Worm (Caenorhabditis elegans): ENCODE measurements around the gene ZC262.7.

ZC262.7 gene

DNA sequence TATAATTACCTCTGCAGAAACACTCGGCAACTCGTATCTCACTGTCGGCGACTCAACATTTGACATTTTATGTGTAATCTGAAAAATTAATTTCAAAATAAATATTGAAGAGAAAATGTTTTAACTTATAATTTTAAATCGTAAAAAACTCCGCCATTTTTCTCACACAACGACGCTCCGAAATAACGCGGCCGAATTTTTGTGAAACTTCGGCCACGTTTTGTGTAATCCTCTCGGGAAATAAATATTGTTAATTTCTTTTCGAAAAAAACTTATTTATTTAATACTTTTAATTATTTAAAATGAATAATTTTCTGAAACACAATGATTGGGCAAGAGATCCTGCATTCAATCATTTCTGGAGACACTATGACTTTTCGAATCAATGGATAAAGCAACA lies 36.8 kb downstream of the ZC262.7 start, which contains the start of the genes F10E9.7 and F10E9.5 (continued):
- TF ChIP-seq blmp-1 (tag; optimal IDR thresholded peaks at IDR 0.05) (peak; percentile 88), ama-1 (optimal IDR thresholded peaks at IDR 0.05) (no peak), mdl-1 (tag; optimal IDR thresholded peaks at IDR 0.05) (peak in 1 of 2 experiments; percentile 75), fkh-10 (GFP tag; optimal IDR thresholded peaks at IDR 0.05) (no peak), lir-3 (tag; optimal IDR thresholded peaks at IDR 0.05; ENCODE audit: poor library complexity) (peak; percentile 98), lin-14 (GFP tag; optimal IDR thresholded peaks at IDR 0.05) (peak; percentile 97), nhr-90 (tag; optimal IDR thresholded peaks at IDR 0.05; ENCODE audit: poor library complexity) (peak; percentile 98), pqm-1 (tag; optimal IDR thresholded peaks at IDR 0.05) (no peak), ceh-63 (GFP tag; optimal IDR thresholded peaks at IDR 0.05) (peak; percentile 79), nhr-71 (tag; optimal IDR thresholded peaks at IDR 0.05) (peak; percentile 97), tlp-1 (tag; optimal IDR thresholded peaks at IDR 0.05) (no peak)

DNA sequence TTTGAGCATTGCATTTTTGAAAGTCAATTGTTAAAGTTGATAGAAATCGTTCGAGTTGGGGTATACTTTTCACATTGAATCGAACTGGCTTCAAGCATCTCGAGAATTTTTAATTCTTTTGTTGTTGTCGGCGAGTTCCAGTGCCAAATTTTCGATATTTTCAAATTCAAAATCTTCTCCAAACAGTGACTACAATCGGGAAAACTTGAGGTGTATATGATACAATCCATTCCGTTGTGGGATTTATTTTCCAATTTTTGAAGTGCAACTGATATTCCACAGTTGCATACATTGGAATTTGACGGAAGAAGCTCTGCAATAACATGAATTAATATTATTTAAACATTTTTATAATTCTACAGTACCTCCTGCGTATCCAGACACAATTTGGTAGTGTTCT lies 38.3 kb downstream of the ZC262.7 start:
- TF ChIP-seq tlp-1 (tag; optimal IDR thresholded peaks at IDR 0.05): no peak
- no peak for TF ChIP-seq tbx-2 (tag; optimal IDR thresholded peaks at IDR 0.05)
- no peak for TF ChIP-seq ceh-8 (GFP tag; optimal IDR thresholded peaks at IDR 0.05)

DNA sequence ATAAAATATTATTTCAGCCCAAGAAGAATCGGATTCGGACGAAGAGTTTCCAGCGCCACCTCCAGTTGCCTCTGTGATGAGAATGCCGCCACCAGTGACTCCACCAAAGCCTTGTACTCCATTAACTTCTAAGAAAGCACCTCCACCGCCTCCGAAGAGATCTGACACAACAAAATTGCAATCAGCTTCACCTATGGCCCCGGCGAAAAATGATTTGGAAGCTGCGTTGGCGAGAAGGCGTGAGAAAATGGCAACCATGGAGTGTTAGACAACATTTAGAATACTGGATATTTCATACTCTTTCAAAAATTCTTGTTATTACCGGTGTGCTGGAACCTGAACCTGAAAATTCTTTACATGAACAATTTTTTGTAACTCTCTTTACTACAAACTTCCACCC lies 38.8 kb downstream of the ZC262.7 start:
- TF ChIP-seq unc-98 (GFP tag; IDR thresholded peaks at IDR 0.05): no peak
- TF ChIP-seq ceh-82 (tag; optimal IDR thresholded peaks at IDR 0.05): no peak
- no peak for TF ChIP-seq unc-130 (tag; optimal IDR thresholded peaks at IDR 0.05)
- TF ChIP-seq mdl-1 (tag; optimal IDR thresholded peaks at IDR 0.05): no peak
- no peak for TF ChIP-seq hpl-2 (GFP tag; optimal IDR thresholded peaks at IDR 0.05)
- TF ChIP-seq C34B4.2 (tag; optimal IDR thresholded peaks at IDR 0.05): no peak
- no peak for TF ChIP-seq aly-2 (tag; optimal IDR thresholded peaks at IDR 0.05)
- TF ChIP-seq vab-15 (tag; optimal IDR thresholded peaks at IDR 0.05): no peak
- no peak for TF ChIP-seq egl-27 (tag; optimal IDR thresholded peaks at IDR 0.05)
- TF ChIP-seq jun-1 (tag; optimal IDR thresholded peaks at IDR 0.05): no peak
- no peak for TF ChIP-seq dpl-1 (GFP tag; optimal IDR thresholded peaks at IDR 0.05)
- TF ChIP-seq mab-9 (GFP tag; IDR thresholded peaks at IDR 0.05): no peak

DNA sequence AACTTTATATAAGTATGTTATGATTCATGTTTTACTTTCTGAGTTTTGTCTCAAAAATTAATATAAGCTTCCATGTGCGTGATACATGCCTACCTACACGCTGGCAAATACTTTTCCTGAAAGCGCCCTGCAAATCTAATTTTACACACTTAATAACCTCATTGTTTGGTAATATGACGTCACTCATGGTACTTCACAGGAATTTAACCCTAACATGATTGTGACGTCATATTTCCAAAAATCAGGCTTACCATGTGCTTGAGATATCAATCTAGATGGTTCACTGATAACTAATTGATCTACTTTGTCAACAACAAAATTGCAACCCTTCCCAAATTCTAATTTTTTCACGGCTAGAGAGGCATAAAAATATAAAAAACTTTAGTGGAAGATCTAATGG lies 40.7 kb downstream of the ZC262.7 start:
- TF ChIP-seq ceh-63 (GFP tag; optimal IDR thresholded peaks at IDR 0.05) (no peak), unc-86 (tag; optimal IDR thresholded peaks at IDR 0.05) (no peak), lin-14 (GFP tag; optimal IDR thresholded peaks at IDR 0.05) (no peak), swsn-7 (tag; optimal IDR thresholded peaks at IDR 0.05) (no peak), ceh-88 (GFP tag; IDR thresholded peaks at IDR 0.05) (no peak), efl-1 (optimal IDR thresholded peaks at IDR 0.05) (no peak), efl-1 (GFP tag; optimal IDR thresholded peaks at IDR 0.05 in 1 of 2) (no peak), nhr-19 (GFP tag; conservative IDR thresholded peaks at IDR 0.05) (no peak), ces-1 (GFP tag; optimal IDR thresholded peaks at IDR 0.05) (no peak), unc-62 (GFP tag; optimal IDR thresholded peaks at IDR 0.05) (no peak), F16B12.6 (tag; optimal IDR thresholded peaks at IDR 0.05) (no peak)

DNA sequence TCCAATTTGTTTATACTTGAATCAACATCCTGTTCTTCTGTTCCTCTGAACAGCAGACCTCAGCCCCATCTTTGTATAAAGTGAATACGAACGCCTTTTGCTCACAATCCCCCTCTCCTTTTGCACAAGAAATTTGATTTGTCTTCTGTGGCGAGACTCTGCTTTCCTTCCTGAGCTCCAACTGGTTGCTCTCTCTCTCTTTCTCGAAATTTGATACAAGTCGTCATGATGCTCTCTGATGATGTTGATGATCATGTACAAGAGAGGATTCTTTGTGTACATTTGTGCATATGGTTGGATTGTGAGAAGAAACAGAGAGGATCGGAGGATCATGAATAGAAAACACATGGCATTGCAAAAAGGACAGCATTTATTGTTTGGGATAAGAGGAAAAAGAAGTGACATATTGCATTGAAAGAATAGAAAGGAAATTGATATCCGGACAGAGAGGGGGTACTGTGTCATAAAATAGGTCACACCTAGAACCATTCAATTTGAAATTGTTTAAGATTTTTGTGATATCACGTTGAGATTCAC lies 43.2 kb downstream of the ZC262.7 start:
- TF ChIP-seq ceh-88 (GFP tag; IDR thresholded peaks at IDR 0.05) (no peak), snpc-4 (tag; optimal IDR thresholded peaks at IDR 0.05) (no peak), dsc-1 (tag; optimal IDR thresholded peaks at IDR 0.05) (peak; percentile 63)

All from whole organism, L1 larva.